Worm (Caenorhabditis elegans): ENCODE results near the gene F07B10.7.

DNA sequence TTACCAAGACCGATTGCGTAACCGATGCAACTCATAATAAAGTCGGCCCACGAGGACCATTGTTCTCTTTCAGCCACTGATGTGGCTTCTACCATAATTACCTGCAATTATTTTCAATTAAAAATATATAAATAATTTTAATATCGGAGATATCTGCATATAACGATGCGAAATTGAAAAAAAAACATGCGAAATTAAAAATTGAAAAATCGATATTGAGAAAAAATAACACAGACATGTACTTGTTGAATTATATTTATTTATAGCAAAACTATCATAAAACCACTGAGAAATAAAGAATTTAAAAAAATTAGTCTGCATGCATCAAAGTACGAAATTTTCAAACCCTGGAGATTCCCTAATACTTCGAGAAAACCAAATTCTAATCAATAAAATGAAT, 47.8 kb upstream of the F07B10.7 start, which contains the start of gene snf-11:
- TF ChIP-seq F49E8.2 (tag; optimal IDR thresholded peaks at IDR 0.05; ENCODE audit: insufficient read depth) (no peak), rcor-1 (GFP tag; IDR thresholded peaks at IDR 0.05) (no peak), ceh-100 (GFP tag; IDR thresholded peaks at IDR 0.05) (no peak), pha-4 (tag; optimal IDR thresholded peaks at IDR 0.05) (no peak), ztf-6 (GFP tag; IDR thresholded peaks at IDR 0.05) (no peak), ceh-91 (GFP tag; IDR thresholded peaks at IDR 0.05) (no peak), unc-62 (GFP tag; optimal IDR thresholded peaks at IDR 0.05) (no peak), him-1 (tag; optimal IDR thresholded peaks at IDR 0.05) (no peak), Y56A3A.18 (GFP tag; IDR thresholded peaks at IDR 0.05) (no peak)
